Worm (Caenorhabditis elegans) whole organism, mixed stage, embryonic: ENCODE measurements around the gene C15B12.2.

Experiments
- blmp-1 ChIP-seq: fragments of 150-350 bp; optimal IDR thresholded peaks from 2 replicates; lab custom pipeline; 2014; ENCODE audit warnings: missing biosample characterization, missing genetic modification characterization
- elt-1 ChIP-seq: sonication (generic microtip); optimal IDR thresholded peaks from 2 replicates; lab custom pipeline; 2017; ENCODE audit warnings: missing genetic modification characterization, mild to moderate bottlenecking, missing compliant biosample characterization, antibody characterized with exemption, moderate library complexity, borderline replicate concordance; ENCODE audit not compliant: insufficient read depth
- elt-3 ChIP-seq: fragments of 150-350 bp; optimal IDR thresholded peaks from 2 replicates; lab custom pipeline; 2014; ENCODE audit warnings: missing biosample characterization, missing genetic modification characterization
- flh-1 ChIP-seq: fragments of 200-800 bp; sonication (Bioruptor generic); optimal IDR thresholded peaks from 2 replicates; lab custom pipeline; 2018; ENCODE audit warnings: mild to moderate bottlenecking, missing genetic modification characterization, moderate library complexity, missing compliant biosample characterization
- ham-2 ChIP-seq: fragments of 200-800 bp; sonication (Bioruptor generic); optimal IDR thresholded peaks from 2 replicates; lab custom pipeline; 2018; ENCODE audit warnings: mild to moderate bottlenecking, missing genetic modification characterization, missing compliant biosample characterization
- lin-13 ChIP-seq: fragments of 150-350 bp; optimal IDR thresholded peaks from 2 replicates; lab custom pipeline; 2014; ENCODE audit warnings: missing biosample characterization, missing genetic modification characterization
- mls-2 ChIP-seq: sonication (generic microtip); optimal IDR thresholded peaks from 2 replicates; lab custom pipeline; 2016; ENCODE audit warnings: mild to moderate bottlenecking, missing genetic modification characterization, moderate library complexity, missing compliant biosample characterization
- sem-2 ChIP-seq: fragments of 200-800 bp; sonication (Bioruptor generic); optimal IDR thresholded peaks from 2 replicates; lab custom pipeline; 2018; ENCODE audit warnings: mild to moderate bottlenecking, missing genetic modification characterization, missing compliant biosample characterization
- snpc-4 ChIP-seq: fragments of 150-350 bp; optimal IDR thresholded peaks from 2 replicates; lab custom pipeline; 2014; ENCODE audit warnings: missing biosample characterization, missing genetic modification characterization
- unc-39 ChIP-seq: fragments of 150-350 bp; optimal IDR thresholded peaks from 2 replicates; lab custom pipeline; 2014; ENCODE audit warnings: missing biosample characterization, missing genetic modification characterization
- unc-62 ChIP-seq: fragments of 150-350 bp; optimal IDR thresholded peaks from 2 replicates; lab custom pipeline; 2014; ENCODE audit warnings: missing biosample characterization, missing genetic modification reagents, missing genetic modification characterization
- ztf-11 ChIP-seq: fragments of 150-350 bp; optimal IDR thresholded peaks from 2 replicates; lab custom pipeline; 2014; ENCODE audit warnings: missing biosample characterization, missing genetic modification characterization

DNA sequence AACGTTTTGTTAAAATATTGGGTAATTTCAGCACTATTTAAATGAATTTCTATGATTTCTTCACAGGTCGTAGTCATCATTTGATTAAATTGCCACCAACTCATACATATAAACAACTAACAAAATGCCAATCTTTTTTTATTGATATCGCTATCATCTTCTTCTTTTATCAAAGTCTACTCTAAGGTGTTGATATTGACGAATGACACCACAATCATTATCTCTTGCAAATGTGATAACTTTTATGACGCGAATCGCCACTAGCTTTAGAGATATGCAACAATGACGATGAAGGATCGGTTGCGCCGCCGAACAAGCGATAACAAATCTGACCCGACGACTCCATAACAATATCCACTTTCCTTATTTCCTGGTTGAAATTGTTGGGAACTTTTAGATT lies 51.3 kb downstream of the C15B12.2 start:
- TF ChIP-seq snpc-4 (tag; lab: Kevin White, UChicago) (no peak), unc-62 (no peak), sem-2 (GFP tag; lab: Kevin White, UChicago) (no peak), unc-39 (tag; lab: Kevin White, UChicago) (no peak), flh-1 (no peak), blmp-1 (tag; lab: Kevin White, UChicago) (no peak), lin-13 (tag; lab: Kevin White, UChicago) (no peak), mls-2 (tag; lab: Kevin White, UChicago) (no peak), ztf-11 (tag; lab: Kevin White, UChicago) (no peak), elt-1 (tag; lab: Kevin White, UChicago) (no peak), elt-3 (tag; lab: Kevin White, UChicago) (peak; percentile 65), ham-2 (GFP tag; lab: Kevin White, UChicago) (no peak)
